Worm (Caenorhabditis elegans): ENCODE measurements around the gene C23G10.1.
A peak's percentile ranks its signal among the peaks of the same experiment; 100 is the strongest.

The C23G10.1 gene

ce11 chrIII:6231880-6232279, 22.8 kb downstream of the C23G10.1 start (continued):
- no peak for TF ChIP-seq lin-29 (GFP tag; IDR thresholded peaks at IDR 0.05)
- TF ChIP-seq nhr-41 (GFP tag; IDR thresholded peaks at IDR 0.05) = no peak

ce11 chrIII:6236649-6237048, 27.6 kb downstream of the C23G10.1 start, which contains the start of gene T12A2.21:
TSS of gene T12A2.21 (minus strand) at chrIII:6236749.
- no peak for TF ChIP-seq aha-1 (tag)
- TF ChIP-seq lir-3 (tag; optimal IDR thresholded peaks at IDR 0.05) = no peak
- TF ChIP-seq hlh-30 (tag; optimal IDR thresholded peaks at IDR 0.05; ENCODE audit: insufficient read depth) = no peak

ce11 chrIII:6240528-6240927, 31.4 kb downstream of the C23G10.1 start, which contains the start of gene T12A2.3:
TSS of gene T12A2.3 (plus strand) at chrIII:6240828.
- TF ChIP-seq hlh-30 (tag; optimal IDR thresholded peaks at IDR 0.05; ENCODE audit: insufficient read depth) = no peak
- TF ChIP-seq fkh-10 (GFP tag; optimal IDR thresholded peaks at IDR 0.05) = no peak
- no peak for TF ChIP-seq gei-8 (GFP tag; optimal IDR thresholded peaks at IDR 0.05)
- TF ChIP-seq unc-39 (tag; optimal IDR thresholded peaks at IDR 0.05) = no peak
- no peak for TF ChIP-seq ztf-11 (tag; optimal IDR thresholded peaks at IDR 0.05)

ce11 chrIII:6245728-6246127, 36.6 kb downstream of the C23G10.1 start, which contains the start of gene bcas-2:
TSS of gene bcas-2 (minus strand) at chrIII:6245828.
- TF ChIP-seq nhr-25 (tag; optimal IDR thresholded peaks at IDR 0.05; ENCODE audit: borderline replicate concordance, insufficient read depth) (no peak), nhr-77 (tag; optimal IDR thresholded peaks at IDR 0.05) (no peak), spr-1 (tag; optimal IDR thresholded peaks at IDR 0.05) (no peak), zag-1 (tag; optimal IDR thresholded peaks at IDR 0.05) (no peak), lin-15B (tag; optimal IDR thresholded peaks at IDR 0.05) (no peak), attf-4 (tag; optimal IDR thresholded peaks at IDR 0.05) (no peak), fkh-10 (GFP tag; optimal IDR thresholded peaks at IDR 0.05) (no peak), fos-1 (tag; optimal IDR thresholded peaks at IDR 0.05) (no peak), Y48G9A.11 (GFP tag; IDR thresholded peaks at IDR 0.05) (no peak), F49E8.2 (tag; optimal IDR thresholded peaks at IDR 0.05; ENCODE audit: borderline replicate concordance) (no peak), Y105C5A.15 (GFP tag; IDR thresholded peaks at IDR 0.05) (no peak), lin-38 (GFP tag; IDR thresholded peaks at IDR 0.05) (no peak), snpc-4 (tag; optimal IDR thresholded peaks at IDR 0.05) (no peak), tra-1 (GFP tag; IDR thresholded peaks at IDR 0.05) (no peak), arid-1 (GFP tag; conservative IDR thresholded peaks at IDR 0.05) (no peak), zip-11 (GFP tag; IDR thresholded peaks at IDR 0.05) (no peak), nhr-237 (tag; optimal IDR thresholded peaks at IDR 0.05) (no peak), mxl-3 (GFP tag; optimal IDR thresholded peaks at IDR 0.05) (no peak), nhr-28 (tag; optimal IDR thresholded peaks at IDR 0.05) (no peak), R02D3.7 (tag; optimal IDR thresholded peaks at IDR 0.05) (no peak)

- TF ChIP-seq mes-2 (tag; optimal IDR thresholded peaks at IDR 0.05; ENCODE audit: poor library complexity, severe bottlenecking) = peak; percentile 0
- TF ChIP-seq R02D3.7 (tag; optimal IDR thresholded peaks at IDR 0.05) = peak; percentile 76
- TF ChIP-seq nhr-77 (tag; optimal IDR thresholded peaks at IDR 0.05) = no peak
- TF ChIP-seq dpl-1 (GFP tag; optimal IDR thresholded peaks at IDR 0.05) = peak; percentile 27
These were observed 39.1 kb downstream of the C23G10.1 start, which contains the start of the genes gen-1 and stt-3 for ce11 chrIII:6248064-6248687. TSS of gene gen-1 (minus strand) at chrIII:6248158. TSS of gene stt-3 (plus strand) at chrIII:6248637.

- TF ChIP-seq D1046.2 (GFP tag; IDR thresholded peaks at IDR 0.05) (no peak), ama-1 (optimal IDR thresholded peaks at IDR 0.05) (no peak), nhr-41 (GFP tag; IDR thresholded peaks at IDR 0.05) (no peak), gei-8 (GFP tag; optimal IDR thresholded peaks at IDR 0.05) (no peak), dmd-9 (GFP tag; IDR thresholded peaks at IDR 0.05) (no peak), nhr-25 (tag; optimal IDR thresholded peaks at IDR 0.05; ENCODE audit: borderline replicate concordance, insufficient read depth) (no peak), cey-2 (tag; optimal IDR thresholded peaks at IDR 0.05; ENCODE audit: borderline replicate concordance, insufficient read depth) (no peak), hlh-11 (tag; optimal IDR thresholded peaks at IDR 0.05) (no peak), mxl-2 (GFP tag; conservative IDR thresholded peaks at IDR 0.05) (no peak), R02D3.7 (tag; optimal IDR thresholded peaks at IDR 0.05) (no peak), ceh-20 (GFP tag; IDR thresholded peaks at IDR 0.05) (no peak), vab-7 (GFP tag; IDR thresholded peaks at IDR 0.05) (no peak), snpc-4 (tag; optimal IDR thresholded peaks at IDR 0.05) (no peak), lin-15B (tag; optimal IDR thresholded peaks at IDR 0.05) (no peak), zfp-2 (tag; optimal IDR thresholded peaks at IDR 0.05) (no peak), egl-27 (tag; optimal IDR thresholded peaks at IDR 0.05) (no peak), skn-1 (tag; optimal IDR thresholded peaks at IDR 0.05) (no peak)
These were observed 42.4 kb downstream of the C23G10.1 start, which contains the start of gene amdh-1 for ce11 chrIII:6251511-6251910. TSS of gene amdh-1 (plus strand) at chrIII:6251811.

All from whole organism, L4 larva.